Fruit fly (Drosophila melanogaster) whole organism, prepupa: Measurements from ENCODE around the gene CG15258.

Experiments
- Blimp-1 ChIP-seq: fragments of 200-800 bp; sonication (Bioruptor generic); optimal IDR thresholded peaks from 3 replicates; lab custom pipeline; 2017; ENCODE audit warnings: missing biosample characterization, missing genetic modification characterization, mild to moderate bottlenecking, moderate library complexity, missing genetic modification reagents
- CG10631 ChIP-seq: fragments of 200-800 bp; sonication (Bioruptor generic); optimal IDR thresholded peaks from 2 replicates; lab custom pipeline; 2016; ENCODE audit warnings: missing biosample characterization, missing genetic modification characterization
- CG15336 ChIP-seq: fragments of 200-800 bp; sonication (Bioruptor generic); IDR thresholded peaks from 2 replicates; pipeline ENCODE4 v1.3.6; 2022; ENCODE audit warnings: missing biosample characterization, missing genetic modification characterization
- CG6808 ChIP-seq: fragments of 200-800 bp; sonication (Bioruptor generic); optimal IDR thresholded peaks from 3 replicates; lab custom pipeline; 2017; ENCODE audit warnings: missing biosample characterization, missing genetic modification characterization, mild to moderate bottlenecking, moderate library complexity, missing genetic modification reagents
- CG6854 ChIP-seq: fragments of 200-800 bp; sonication (Bioruptor generic); optimal IDR thresholded peaks from 2 replicates; lab custom pipeline; 2017; ENCODE audit warnings: missing biosample characterization, mild to moderate bottlenecking, missing genetic modification characterization
- lz ChIP-seq: fragments of 200-800 bp; sonication (Bioruptor generic); optimal IDR thresholded peaks from 3 replicates; lab custom pipeline; 2016; ENCODE audit warnings: missing biosample characterization, missing genetic modification characterization
- ss ChIP-seq, 2 experiments: fragments of 200-800 bp; sonication (Bioruptor generic); optimal IDR thresholded peaks; 2 replicates in 1 of 2; 3 replicates in 1 of 2; lab custom pipeline; 2017 to 2018; ENCODE audit warnings: mild to moderate bottlenecking in 2 of 2, missing biosample characterization in 2 of 2, missing genetic modification characterization in 2 of 2, moderate library complexity in 1 of 2

dm6 chr2L:15361527-15361926, at the start of gene CG15258:
- no peak for TF ChIP-seq CG6854 (GFP tag; lab: Kevin White, UChicago)
- TF ChIP-seq CG15336 (GFP tag; lab: Robert Waterston, UW): no peak
- TF ChIP-seq Blimp-1 (GFP tag; lab: Kevin White, UChicago): no peak
- no peak for TF ChIP-seq lz (GFP tag; lab: Kevin White, UChicago)
- no peak for TF ChIP-seq CG6808 (GFP tag; lab: Kevin White, UChicago)
- no peak for TF ChIP-seq ss (GFP tag; optimal IDR thresholded peaks at IDR 0.05; lab: Kevin White, UChicago)
- TF ChIP-seq CG10631 (GFP tag; lab: Kevin White, UChicago): no peak
